Worm (Caenorhabditis elegans): Measurements from ENCODE around the gene ech-4.

DNA sequence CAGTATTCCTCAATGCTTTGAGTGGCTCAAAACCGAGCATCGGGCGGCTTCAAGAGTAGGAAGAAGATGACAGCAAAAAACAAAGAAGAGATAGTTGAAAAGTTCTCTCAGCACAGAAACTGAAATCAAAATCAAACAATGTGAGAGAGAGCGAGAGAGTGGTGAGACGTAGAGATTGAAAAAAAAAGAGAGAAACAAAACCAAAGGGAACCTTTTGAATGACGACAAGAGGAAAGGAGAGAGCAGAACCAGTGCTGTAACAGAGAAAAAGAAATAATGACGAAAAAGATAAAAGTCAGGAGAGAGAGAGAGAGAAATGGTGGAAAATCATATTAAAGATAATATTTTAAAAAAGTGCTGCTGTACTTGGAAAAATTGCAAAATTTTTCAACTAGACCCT lies 46.4 kb downstream of the ech-4 start:
- TF ChIP-seq cog-1 (tag; optimal IDR thresholded peaks at IDR 0.05) (no peak), flt-1 (GFP tag; IDR thresholded peaks at IDR 0.05) (no peak)

Data from whole organism, midembryonic.